Fruit fly (Drosophila melanogaster): ENCODE measurements around the gene ko.
A peak's percentile ranks its signal among the peaks of the same experiment; 100 is the strongest.

ko gene

dm6 chr3L:21056290-21056689 is 74.7 kb downstream of the ko start (continued):
- TF ChIP-seq esn (GFP tag; optimal IDR thresholded peaks at IDR 0.05) (peak; percentile 8), achi (GFP tag; optimal IDR thresholded peaks at IDR 0.05) (peak; percentile 17), CG3032 (tag; optimal IDR thresholded peaks at IDR 0.05) (peak; percentile 9)

- TF ChIP-seq CG11902 (GFP tag; optimal IDR thresholded peaks at IDR 0.05), result no peak
- no peak for TF ChIP-seq Smox (GFP tag; optimal IDR thresholded peaks at IDR 0.05)
- no peak for TF ChIP-seq CG15336 (GFP tag; IDR thresholded peaks at IDR 0.05)
- TF ChIP-seq achi (GFP tag; optimal IDR thresholded peaks at IDR 0.05), result no peak
- TF ChIP-seq CG8119 (GFP tag; IDR thresholded peaks at IDR 0.05), result no peak
- TF ChIP-seq fkh (GFP tag; optimal IDR thresholded peaks at IDR 0.05), result peak; percentile 75
- TF ChIP-seq Ets96B (tag; optimal IDR thresholded peaks at IDR 0.05), result no peak
- no peak for TF ChIP-seq dac (GFP tag; optimal IDR thresholded peaks at IDR 0.05)
- TF ChIP-seq svp (GFP tag), result no peak
- TF ChIP-seq net (GFP tag; optimal IDR thresholded peaks at IDR 0.05), result no peak
- TF ChIP-seq CG32006 (GFP tag; optimal IDR thresholded peaks at IDR 0.05), result no peak
- TF ChIP-seq CG31627 (GFP tag; optimal IDR thresholded peaks at IDR 0.05), result no peak
- TF ChIP-seq vri (GFP tag; optimal IDR thresholded peaks at IDR 0.05), result peak; percentile 34
Observed at dm6 chr3L:21055839-21056238, 75.1 kb downstream of the ko start.

dm6 chr3L:21054894-21055270 is 76.1 kb downstream of the ko start:
- TF ChIP-seq CG15336 (GFP tag; IDR thresholded peaks at IDR 0.05) (no peak), CG6163 (GFP tag; IDR thresholded peaks at IDR 0.05) (no peak), dsx (GFP tag; optimal IDR thresholded peaks at IDR 0.05; ENCODE audit: poor library complexity, severe bottlenecking) (no peak), Smox (GFP tag; optimal IDR thresholded peaks at IDR 0.05) (no peak), acj6 (GFP tag; optimal IDR thresholded peaks at IDR 0.05) (no peak), CG10631 (GFP tag; optimal IDR thresholded peaks at IDR 0.05) (no peak)

dm6 chr3L:21054188-21054893 is 76.6 kb downstream of the ko start:
- TF ChIP-seq net (GFP tag; optimal IDR thresholded peaks at IDR 0.05), result no peak
- no peak for TF ChIP-seq achi (GFP tag; optimal IDR thresholded peaks at IDR 0.05)
- no peak for TF ChIP-seq Hr4 (GFP tag; optimal IDR thresholded peaks at IDR 0.05)
- TF ChIP-seq CG8319 (GFP tag; optimal IDR thresholded peaks at IDR 0.05), result no peak
- TF ChIP-seq Eip78C (GFP tag), result peak; percentile 61
- no peak for TF ChIP-seq CG3919 (GFP tag; optimal IDR thresholded peaks at IDR 0.05)
- TF ChIP-seq Met (GFP tag; optimal IDR thresholded peaks at IDR 0.05), result no peak
- TF ChIP-seq vri (GFP tag; optimal IDR thresholded peaks at IDR 0.05), result no peak
- TF ChIP-seq Sox14 (GFP tag; optimal IDR thresholded peaks at IDR 0.05), result no peak
- peak; percentile 91 for TF ChIP-seq Blimp-1 (GFP tag; optimal IDR thresholded peaks at IDR 0.05)
- TF ChIP-seq CG3032 (tag; optimal IDR thresholded peaks at IDR 0.05), result no peak
- no peak for TF ChIP-seq CG6792 (GFP tag; optimal IDR thresholded peaks at IDR 0.05)
- no peak for TF ChIP-seq salr (GFP tag; optimal IDR thresholded peaks at IDR 0.05)
- no peak for TF ChIP-seq CG9139 (GFP tag; optimal IDR thresholded peaks at IDR 0.05)
- no peak for TF ChIP-seq CG8632 (GFP tag; optimal IDR thresholded peaks at IDR 0.05)
- no peak for TF ChIP-seq CG31627 (GFP tag; optimal IDR thresholded peaks at IDR 0.05)
- TF ChIP-seq Smox (GFP tag; optimal IDR thresholded peaks at IDR 0.05), result no peak

dm6 chr3L:21053763-21054162 is 77.2 kb downstream of the ko start:
- no peak for TF ChIP-seq CG8319 (GFP tag; optimal IDR thresholded peaks at IDR 0.05)
- peak in 1 of 2 experiments; percentile 26 for TF ChIP-seq salr (GFP tag; optimal IDR thresholded peaks at IDR 0.05)
- no peak for TF ChIP-seq CG6854 (GFP tag; optimal IDR thresholded peaks at IDR 0.05)
- TF ChIP-seq Eip93F (GFP tag; optimal IDR thresholded peaks at IDR 0.05), result no peak
- TF ChIP-seq CG6792 (GFP tag; optimal IDR thresholded peaks at IDR 0.05), result no peak
- peak; percentile 76 for TF ChIP-seq CG15336 (GFP tag; IDR thresholded peaks at IDR 0.05)
- no peak for TF ChIP-seq fd85E (GFP tag; optimal IDR thresholded peaks at IDR 0.05)
- no peak for TF ChIP-seq vri (GFP tag; optimal IDR thresholded peaks at IDR 0.05)
- TF ChIP-seq Lpt (GFP tag; optimal IDR thresholded peaks at IDR 0.05), result peak; percentile 6
- no peak for TF ChIP-seq dac (GFP tag; optimal IDR thresholded peaks at IDR 0.05)
- peak; percentile 3 for TF ChIP-seq CG8632 (GFP tag; optimal IDR thresholded peaks at IDR 0.05)
- no peak for TF ChIP-seq Blimp-1 (GFP tag; optimal IDR thresholded peaks at IDR 0.05)
- TF ChIP-seq Ets21C (GFP tag; optimal IDR thresholded peaks at IDR 0.05), result no peak
- TF ChIP-seq lz (GFP tag; optimal IDR thresholded peaks at IDR 0.05), result peak; percentile 31
- TF ChIP-seq CG11294 (GFP tag; IDR thresholded peaks at IDR 0.05), result no peak
- TF ChIP-seq CG11902 (GFP tag; optimal IDR thresholded peaks at IDR 0.05), result no peak
- TF ChIP-seq CG4318 (GFP tag; optimal IDR thresholded peaks at IDR 0.05), result peak; percentile 35
- peak; percentile 41; the same call in 1 of the 3 replicates for TF ChIP-seq CG6163 (GFP tag; IDR thresholded peaks at IDR 0.05)
- TF ChIP-seq CG6808 (GFP tag; optimal IDR thresholded peaks at IDR 0.05), result no peak
- TF ChIP-seq topi (GFP tag; optimal IDR thresholded peaks at IDR 0.05), result peak; percentile 33
- no peak for TF ChIP-seq ss (GFP tag; optimal IDR thresholded peaks at IDR 0.05)
- TF ChIP-seq Sox15 (GFP tag; optimal IDR thresholded peaks at IDR 0.05), result no peak
- TF ChIP-seq CG8119 (GFP tag; IDR thresholded peaks at IDR 0.05), result peak; percentile 66
- peak; percentile 25 for TF ChIP-seq CG31627 (GFP tag; optimal IDR thresholded peaks at IDR 0.05)
